Fruit fly (Drosophila melanogaster) whole organism: ENCODE measurements around the gene Mettl14.

ENCODE experiments used
- CG8478 ChIP-seq: fragments of >200 bp; optimal IDR thresholded peaks from 2 replicates; lab custom pipeline; 2018; ENCODE audit warnings: inconsistent platforms
- Dll ChIP-seq: fragments of >200 bp; optimal IDR thresholded peaks from 2 replicates; lab custom pipeline; 2017
- pan ChIP-seq: fragments of >200 bp; optimal IDR thresholded peaks from 2 replicates; lab custom pipeline; 2017
- psq ChIP-seq: fragments of >200 bp; optimal IDR thresholded peaks from 2 replicates; lab custom pipeline; 2017
- usp ChIP-seq: fragments of >200 bp; optimal IDR thresholded peaks from 2 replicates; lab custom pipeline; 2017; ENCODE audit warnings: missing biosample characterization, missing genetic modification characterization, mixed read lengths

DNA sequence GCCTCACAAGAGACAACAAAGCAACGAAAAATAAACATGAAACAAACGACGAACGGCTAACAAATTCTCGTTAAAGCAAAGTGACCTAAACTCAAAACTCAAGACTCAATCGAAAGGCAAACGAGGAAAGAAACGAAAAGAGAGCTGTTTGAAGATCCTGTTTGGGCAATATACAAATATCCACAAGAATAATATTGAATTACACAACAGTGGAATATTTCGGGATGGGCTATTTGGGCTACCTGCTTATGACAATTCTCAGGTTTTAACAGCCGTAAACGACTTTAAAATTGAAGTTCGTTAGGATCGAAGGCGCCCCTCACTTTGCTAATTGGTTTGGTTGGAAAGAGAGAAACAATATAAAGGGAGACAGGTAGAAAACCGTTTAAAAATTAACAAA, 31.9 kb upstream of the Mettl14 start:
- TF ChIP-seq usp (GFP tag; lab: Kevin White, UChicago) (no peak), CG8478 (no peak), pan (lab: Kevin White, UChicago) (no peak), Dll (lab: Kevin White, UChicago) (no peak), psq (lab: Kevin White, UChicago) (no peak)
